Fruit fly (Drosophila melanogaster) whole organism, pupa: ENCODE data around the gene IRSp53.

Experiments used
- CG10348 ChIP-seq: fragments of 200-800 bp; sonication (Bioruptor generic); IDR thresholded peaks from 2 replicates; pipeline ENCODE4 v1.3.6; 2022; ENCODE audit warnings: missing biosample characterization, missing genetic modification characterization
- CG12605 ChIP-seq: fragments of 200-800 bp; sonication (Bioruptor generic); IDR thresholded peaks from 2 replicates; pipeline ENCODE4 v1.3.6; 2022; ENCODE audit warnings: missing biosample characterization, missing genetic modification characterization
- CG13204 ChIP-seq: fragments of 200-800 bp; sonication (Bioruptor generic); optimal IDR thresholded peaks from 2 replicates; lab custom pipeline; 2018; ENCODE audit warnings: missing biosample characterization, mild to moderate bottlenecking, missing genetic modification characterization, moderate library complexity
- CG14655 ChIP-seq: fragments of 200-800 bp; sonication (Bioruptor generic); optimal IDR thresholded peaks from 3 replicates; lab custom pipeline; 2017; ENCODE audit warnings: mild to moderate bottlenecking, missing biosample characterization, missing genetic modification reagents, missing genetic modification characterization
- CG15710 ChIP-seq: fragments of 200-800 bp; sonication (Bioruptor generic); optimal IDR thresholded peaks from 2 replicates; lab custom pipeline; 2018; ENCODE audit warnings: missing biosample characterization, mild to moderate bottlenecking, missing genetic modification characterization, moderate library complexity
- CG17806 ChIP-seq: fragments of 200-800 bp; sonication (Bioruptor generic); optimal IDR thresholded peaks from 2 replicates; lab custom pipeline; 2018; ENCODE audit warnings: missing biosample characterization, mild to moderate bottlenecking, missing genetic modification characterization, moderate library complexity
- CG32121 ChIP-seq: fragments of 200-800 bp; sonication (Bioruptor generic); IDR thresholded peaks from 2 replicates; pipeline ENCODE4 v1.3.6; 2022; ENCODE audit warnings: missing biosample characterization, missing genetic modification characterization
- CG34367 ChIP-seq: fragments of 200-800 bp; sonication (Bioruptor generic); optimal IDR thresholded peaks from 2 replicates; lab custom pipeline; 2018; ENCODE audit warnings: missing biosample characterization, mild to moderate bottlenecking, missing genetic modification characterization
- CG4496 ChIP-seq: fragments of 200-800 bp; sonication (Bioruptor generic); IDR thresholded peaks from 3 replicates; pipeline ENCODE4 v1.3.6; 2022; ENCODE audit warnings: missing biosample characterization, missing genetic modification characterization
- CG8159 ChIP-seq: fragments of 200-800 bp; sonication (Bioruptor generic); optimal IDR thresholded peaks from 3 replicates; lab custom pipeline; 2018; ENCODE audit warnings: missing biosample characterization, mild to moderate bottlenecking, missing genetic modification characterization, moderate library complexity
- CG8301 ChIP-seq: fragments of 200-800 bp; sonication (Bioruptor generic); optimal IDR thresholded peaks from 2 replicates; lab custom pipeline; 2018; ENCODE audit warnings: missing biosample characterization, mild to moderate bottlenecking, missing genetic modification characterization
- CG9948 ChIP-seq: fragments of 200-800 bp; sonication (Bioruptor generic); optimal IDR thresholded peaks from 2 replicates; lab custom pipeline; 2018; ENCODE audit warnings: missing biosample characterization, mild to moderate bottlenecking, missing genetic modification characterization, moderate library complexity
- D1 ChIP-seq: fragments of 200-800 bp; sonication (Bioruptor generic); optimal IDR thresholded peaks from 2 replicates; lab custom pipeline; 2018; ENCODE audit warnings: missing biosample characterization, mild to moderate bottlenecking, missing genetic modification characterization, moderate library complexity
- EcR ChIP-seq: fragments of 200-800 bp; sonication (Bioruptor generic); optimal IDR thresholded peaks from 3 replicates; lab custom pipeline; 2019; ENCODE audit warnings: missing biosample characterization, missing genetic modification characterization, mild to moderate bottlenecking, moderate library complexity, missing genetic modification reagents
- Ets98B ChIP-seq: fragments of 200-800 bp; sonication (Bioruptor generic); IDR thresholded peaks from 2 replicates; pipeline ENCODE4 v1.3.6; 2022; ENCODE audit warnings: missing biosample characterization, missing genetic modification characterization
- Pif1A ChIP-seq: fragments of 200-800 bp; sonication (Bioruptor generic); optimal IDR thresholded peaks from 3 replicates; lab custom pipeline; 2016; ENCODE audit warnings: missing biosample characterization, missing genetic modification characterization
- Pif1B ChIP-seq: fragments of 200-800 bp; sonication (Bioruptor generic); optimal IDR thresholded peaks from 3 replicates; lab custom pipeline; 2016; ENCODE audit warnings: missing biosample characterization, missing genetic modification characterization
- Snoo ChIP-seq: fragments of 200-800 bp; sonication (Bioruptor generic); optimal IDR thresholded peaks from 3 replicates; lab custom pipeline; 2017; ENCODE audit warnings: missing biosample characterization, mild to moderate bottlenecking, missing genetic modification characterization, inconsistent platforms
- fd96Ca ChIP-seq: fragments of 200-800 bp; sonication (Bioruptor generic); IDR thresholded peaks from 3 replicates; pipeline ENCODE4 v1.3.6; 2022; ENCODE audit warnings: missing biosample characterization, missing genetic modification characterization
- gl ChIP-seq: fragments of 200-800 bp; sonication (Bioruptor generic); optimal IDR thresholded peaks from 2 replicates; lab custom pipeline; 2018; ENCODE audit warnings: missing biosample characterization, mild to moderate bottlenecking, missing genetic modification characterization
- rn ChIP-seq: fragments of 200-800 bp; sonication (Bioruptor generic); IDR thresholded peaks from 2 replicates; pipeline ENCODE4 v1.3.6; 2022; ENCODE audit warnings: missing biosample characterization, missing genetic modification characterization

Gene IRSp53

dm6 chr3L:11198375-11198774 lies 62.5 kb downstream of the IRSp53 start:
- no peak for TF ChIP-seq rn
- TF ChIP-seq EcR: peak; percentile 67

- TF ChIP-seq Ets98B (no peak), D1 (no peak), CG32121 (GFP tag; lab: Robert Waterston, UW) (no peak), Snoo (tag; lab: Kevin White, UChicago) (no peak), CG12605 (no peak), CG4496 (GFP tag; lab: Robert Waterston, UW) (no peak), CG9948 (tag; lab: Kevin White, UChicago) (no peak), gl (tag; lab: Kevin White, UChicago) (no peak), CG10348 (GFP tag; lab: Robert Waterston, UW) (no peak), Pif1B (GFP tag; lab: Kevin White, UChicago) (no peak), CG15710 (no peak), CG34367 (no peak), CG14655 (no peak), Pif1A (no peak)
Measured at dm6 chr3L:11199320-11199719, 63.5 kb downstream of the IRSp53 start, which contains the start of gene CG7607. Gene CG7607, plus strand, starts transcription at chr3L:11199620.

- TF ChIP-seq CG8301: no peak
- TF ChIP-seq fd96Ca (GFP tag; lab: Robert Waterston, UW): no peak
- no peak for TF ChIP-seq CG14655
- no peak for TF ChIP-seq CG13204 (GFP tag; lab: Kevin White, UChicago)
Measured at dm6 chr3L:11201051-11201450, 65.2 kb downstream of the IRSp53 start, which contains the start of gene nkt. Gene nkt, plus strand, starts transcription at chr3L:11201351.

dm6 chr3L:11203820-11204449 lies 68.1 kb downstream of the IRSp53 start:
- no peak for TF ChIP-seq CG15710
- no peak for TF ChIP-seq CG10348 (GFP tag; lab: Robert Waterston, UW)
- no peak for TF ChIP-seq CG12605
- TF ChIP-seq CG17806 (tag; lab: Kevin White, UChicago): no peak
- TF ChIP-seq CG8301: no peak
- TF ChIP-seq CG9948 (tag; lab: Kevin White, UChicago): no peak
- no peak for TF ChIP-seq CG8159 (tag; lab: Kevin White, UChicago)
- no peak for TF ChIP-seq fd96Ca (GFP tag; lab: Robert Waterston, UW)
- no peak for TF ChIP-seq rn

dm6 chr3L:11204852-11205251 lies 69.0 kb downstream of the IRSp53 start:
- TF ChIP-seq Pif1A: no peak
- no peak for TF ChIP-seq fd96Ca (GFP tag; lab: Robert Waterston, UW)

dm6 chr3L:11205608-11206336 lies 69.9 kb downstream of the IRSp53 start, which contains the start of gene Plod:
Gene Plod, minus strand, starts transcription at chr3L:11206016.
- TF ChIP-seq CG12605 (peak; percentile 61; the same call in 1 of the 2 replicates), CG17806 (tag; lab: Kevin White, UChicago) (no peak), CG10348 (GFP tag; lab: Robert Waterston, UW) (no peak), CG15710 (peak; percentile 13), CG4496 (GFP tag; lab: Robert Waterston, UW) (peak; percentile 50; the same call in 1 of the 3 replicates), D1 (peak; percentile 54), Ets98B (peak; percentile 31; the same call in 1 of the 2 replicates), CG8159 (tag; lab: Kevin White, UChicago) (no peak)

- peak; percentile 59; the same call in 2 of the 3 replicates for TF ChIP-seq fd96Ca (GFP tag; lab: Robert Waterston, UW)
- TF ChIP-seq CG17806 (tag; lab: Kevin White, UChicago): no peak
- peak; percentile 21 for TF ChIP-seq Snoo (tag; lab: Kevin White, UChicago)
- TF ChIP-seq CG34367: no peak
- no peak for TF ChIP-seq CG10348 (GFP tag; lab: Robert Waterston, UW)
- TF ChIP-seq Ets98B: peak; percentile 31; the same call in 1 of the 2 replicates
- TF ChIP-seq CG12605: 0 out of 2 replicates have a peak, but pooled peaks have one; percentile 16
- TF ChIP-seq D1: no peak
- peak; percentile 13 for TF ChIP-seq gl (tag; lab: Kevin White, UChicago)
- no peak for TF ChIP-seq rn
- TF ChIP-seq CG15710: peak; percentile 15
- peak; percentile 26 for TF ChIP-seq EcR
- TF ChIP-seq CG4496 (GFP tag; lab: Robert Waterston, UW): 0 out of 3 replicates have a peak, but pooled peaks have one; percentile 57
- no peak for TF ChIP-seq CG9948 (tag; lab: Kevin White, UChicago)
- peak; percentile 12 for TF ChIP-seq CG8301
- no peak for TF ChIP-seq Pif1B (GFP tag; lab: Kevin White, UChicago)
- no peak for TF ChIP-seq CG13204 (GFP tag; lab: Kevin White, UChicago)
- peak; percentile 22 for TF ChIP-seq CG8159 (tag; lab: Kevin White, UChicago)
- no peak for TF ChIP-seq CG14655
- 0 out of 2 replicates have a peak, but pooled peaks have one; percentile 22 for TF ChIP-seq CG32121 (GFP tag; lab: Robert Waterston, UW)
- no peak for TF ChIP-seq Pif1A
Measured at dm6 chr3L:11210517-11210916, 74.7 kb downstream of the IRSp53 start, which contains the start of the genes Ube3a and CG7600. Gene Ube3a, minus strand, starts transcription at chr3L:11210583. Gene CG7600, plus strand, starts transcription at chr3L:11210786.
